Worm (Caenorhabditis elegans) whole organism, L3 larva: ENCODE data around the gene act-2.

Source experiments
- ceh-16 ChIP-seq: sonication (generic microtip); optimal IDR thresholded peaks from 2 replicates; lab custom pipeline; 2017; ENCODE audit warnings: missing biosample characterization, missing genetic modification characterization
- lin-15B ChIP-seq: fragments of 150-350 bp; optimal IDR thresholded peaks from 2 replicates; lab custom pipeline; 2014; ENCODE audit warnings: missing biosample characterization, missing genetic modification characterization
- lin-39 ChIP-seq: fragments of 150-350 bp; optimal IDR thresholded peaks from 2 replicates; lab custom pipeline; 2018; ENCODE audit warnings: missing biosample characterization, missing genetic modification reagents, missing genetic modification characterization
- pha-4 ChIP-seq: fragments of 150-350 bp; optimal IDR thresholded peaks from 2 replicates; lab custom pipeline; 2014; ENCODE audit warnings: missing biosample characterization, missing genetic modification reagents, missing genetic modification characterization
- sea-2 ChIP-seq: fragments of 150-350 bp; sonication (generic microtip); optimal IDR thresholded peaks from 4 replicates; lab custom pipeline; 2014; ENCODE audit warnings: missing biosample characterization, missing genetic modification reagents, missing genetic modification characterization
- tbx-2 ChIP-seq: sonication (generic microtip); optimal IDR thresholded peaks from 2 replicates; lab custom pipeline; 2016; ENCODE audit warnings: mild to moderate bottlenecking, missing genetic modification characterization, missing compliant biosample characterization
- unc-62 ChIP-seq: fragments of 150-350 bp; sonication (generic microtip); optimal IDR thresholded peaks from 4 replicates; lab custom pipeline; 2014; ENCODE audit warnings: missing biosample characterization, missing genetic modification reagents, missing genetic modification characterization

- TF ChIP-seq tbx-2 (tag; lab: Kevin White, UChicago) (no peak), pha-4 (tag; lab: Kevin White, UChicago) (peak; percentile 1), ceh-16 (no peak), sea-2 (no peak), unc-62 (GFP tag; lab: Kevin White, UChicago) (no peak), lin-39 (tag; lab: Kevin White, UChicago) (peak; percentile 27), lin-15B (tag; lab: Kevin White, UChicago) (no peak)
Measured at ce11 chrV:11074448-11074847, 3.5 kb downstream of the act-2 start, which contains the start of gene act-3.
